Fruit fly (Drosophila melanogaster): ENCODE results near the gene CG7857.

- TF ChIP-seq CG8301 (tag; optimal IDR thresholded peaks at IDR 0.05) (peak; percentile 60), Snoo (tag; optimal IDR thresholded peaks at IDR 0.05) (peak; percentile 3), CG12605 (GFP tag; IDR thresholded peaks at IDR 0.05) (peak; percentile 40), Pif1A (GFP tag; optimal IDR thresholded peaks at IDR 0.05) (no peak), CG9948 (tag; optimal IDR thresholded peaks at IDR 0.05) (peak; percentile 45), CG13204 (GFP tag; optimal IDR thresholded peaks at IDR 0.05) (no peak), CG17806 (tag; optimal IDR thresholded peaks at IDR 0.05) (peak; percentile 4), Pif1B (GFP tag; optimal IDR thresholded peaks at IDR 0.05) (no peak), CG8159 (tag; optimal IDR thresholded peaks at IDR 0.05) (peak; percentile 63), rn (GFP tag; IDR thresholded peaks at IDR 0.05) (0 out of 2 replicates have a peak, but pooled peaks have one; percentile 31), D1 (tag; optimal IDR thresholded peaks at IDR 0.05) (no peak), gl (tag; optimal IDR thresholded peaks at IDR 0.05) (no peak)
These were observed 27.8 kb upstream of the CG7857 start for dm6 chr3L:15532368-15533030.
